Fruit fly (Drosophila melanogaster): Measurements from ENCODE around the gene CG32277.

The CG32277 gene

DNA sequence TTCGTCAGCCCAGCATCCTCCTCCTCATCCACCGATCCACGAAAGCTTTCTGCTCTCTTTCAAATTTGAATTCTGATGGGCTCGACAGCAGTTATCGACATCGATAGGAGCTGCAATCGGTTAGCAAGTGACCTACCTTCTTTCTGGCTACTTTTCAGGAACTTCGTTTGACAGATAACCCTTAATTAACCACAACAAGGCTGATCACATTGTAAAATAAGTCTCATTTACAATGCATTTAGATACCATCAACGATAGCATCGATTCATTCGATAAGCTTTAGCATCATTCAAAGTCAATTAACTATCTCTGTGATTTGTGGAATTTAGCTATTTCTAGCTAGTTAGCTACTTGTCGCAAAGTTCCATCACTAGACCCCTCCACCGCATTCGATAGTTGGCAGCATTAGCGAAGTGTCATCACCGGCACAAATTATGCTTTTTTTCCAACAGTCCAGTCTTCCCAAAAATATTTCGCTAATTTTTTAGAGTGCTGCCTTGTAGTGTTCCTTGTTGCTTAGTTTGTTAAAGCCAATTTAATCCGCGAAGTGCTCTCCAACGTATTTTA lies 26.6 kb downstream of the CG32277 start, which contains the start of the genes MnM and Girdin (continued):
- TF ChIP-seq CoRest (tag; optimal IDR thresholded peaks at IDR 0.05) (peak; percentile 81), fu2 (GFP tag; optimal IDR thresholded peaks at IDR 0.05) (peak; percentile 82), CG11247 (GFP tag; IDR thresholded peaks at IDR 0.05) (peak; percentile 34; the same call in 1 of the 2 replicates), lov (optimal IDR thresholded peaks at IDR 0.05) (no peak), lov (GFP tag; IDR thresholded peaks at IDR 0.05) (no peak), CG7963 (GFP tag; IDR thresholded peaks at IDR 0.05; ENCODE audit: partially characterized antibody) (0 out of 3 replicates have a peak, but pooled peaks have one; percentile 43), aop (GFP tag; IDR thresholded peaks at IDR 0.05) (no peak), CG16813 (GFP tag; IDR thresholded peaks at IDR 0.05; ENCODE audit: partially characterized antibody) (peak; percentile 88), CG10654 (GFP tag; optimal IDR thresholded peaks at IDR 0.05) (peak; percentile 43), CG32767 (GFP tag; IDR thresholded peaks at IDR 0.05) (no peak), CG17912 (GFP tag; optimal IDR thresholded peaks at IDR 0.05) (no peak), dpn (GFP tag; optimal IDR thresholded peaks at IDR 0.05) (peak; percentile 77 to 83), trh (GFP tag; optimal IDR thresholded peaks at IDR 0.05) (peak; percentile 17), Six4 (GFP tag; optimal IDR thresholded peaks at IDR 0.05) (peak; percentile 19), klu (GFP tag; IDR thresholded peaks at IDR 0.05) (0 out of 2 replicates have a peak, but pooled peaks have one; percentile 13), CG3838 (GFP tag; optimal IDR thresholded peaks at IDR 0.05) (no peak), oc (tag; optimal IDR thresholded peaks at IDR 0.05) (no peak), kay (GFP tag; optimal IDR thresholded peaks at IDR 0.05) (peak; percentile 44), cas (GFP tag; IDR thresholded peaks at IDR 0.05) (0 out of 2 replicates have a peak, but pooled peaks have one; percentile 19), bbx (GFP tag; IDR thresholded peaks at IDR 0.05; ENCODE audit: partially characterized antibody) (peak; percentile 63), Mes4 (GFP tag; optimal IDR thresholded peaks at IDR 0.05) (peak; percentile 50), CG18011 (GFP tag; optimal IDR thresholded peaks at IDR 0.05) (peak; percentile 65), CG2120 (GFP tag; optimal IDR thresholded peaks at IDR 0.05) (peak; percentile 91), ap (GFP tag; IDR thresholded peaks at IDR 0.05) (no peak), Antp (GFP tag; optimal IDR thresholded peaks at IDR 0.05) (peak; percentile 82), Hand (GFP tag; optimal IDR thresholded peaks at IDR 0.05) (no peak), jing (GFP tag; optimal IDR thresholded peaks at IDR 0.05) (no peak), CG7745 (tag; optimal IDR thresholded peaks at IDR 0.05) (no peak), dysf (GFP tag; IDR thresholded peaks at IDR 0.05) (peak; percentile 64; the same call in 2 of the 3 replicates), CG9437 (GFP tag; optimal IDR thresholded peaks at IDR 0.05) (no peak), ac (GFP tag; optimal IDR thresholded peaks at IDR 0.05) (no peak), ind (GFP tag; optimal IDR thresholded peaks at IDR 0.05) (peak; percentile 76), CG7928 (GFP tag; optimal IDR thresholded peaks at IDR 0.05) (peak; percentile 25), br (optimal IDR thresholded peaks at IDR 0.05) (no peak), CG16863 (GFP tag; optimal IDR thresholded peaks at IDR 0.05) (peak; percentile 63), CG4328 (GFP tag; optimal IDR thresholded peaks at IDR 0.05) (no peak), odd (GFP tag; optimal IDR thresholded peaks at IDR 0.05) (no peak), phol (tag; optimal IDR thresholded peaks at IDR 0.05) (peak; percentile 65), sqz (GFP tag; optimal IDR thresholded peaks at IDR 0.05) (no peak), chinmo (GFP tag; IDR thresholded peaks at IDR 0.05; ENCODE audit: partially characterized antibody) (0 out of 4 replicates have a peak, but pooled peaks have one; percentile 4), MTF-1 (GFP tag; optimal IDR thresholded peaks at IDR 0.05; ENCODE audit: borderline replicate concordance) (no peak), crp (GFP tag; optimal IDR thresholded peaks at IDR 0.05) (peak in 1 of 2 experiments; percentile 35), CG30020 (tag; optimal IDR thresholded peaks at IDR 0.05) (peak; percentile 73), NK7.1 (GFP tag; optimal IDR thresholded peaks at IDR 0.05) (no peak), so (GFP tag; IDR thresholded peaks at IDR 0.05) (no peak), Ptx1 (GFP tag; IDR thresholded peaks at IDR 0.05) (no peak), dm (GFP tag; optimal IDR thresholded peaks at IDR 0.05) (peak; percentile 77), org-1 (GFP tag; optimal IDR thresholded peaks at IDR 0.05) (peak; percentile 12), Sin3A (optimal IDR thresholded peaks at IDR 0.05) (peak; percentile 99), CG1647 (GFP tag; optimal IDR thresholded peaks at IDR 0.05) (peak; percentile 23), fd3F (GFP tag; optimal IDR thresholded peaks at IDR 0.05) (peak; percentile 43)

Measured in whole organism, embryonic.